Worm (Caenorhabditis elegans): Measurements from ENCODE around the gene F38E11.6.

Gene F38E11.6

ce11 chrIV:9477135-9477928 is 10.0 kb upstream of the F38E11.6 start, which contains the start of gene wrt-3 (continued):
- TF ChIP-seq F55B11.4 (tag; optimal IDR thresholded peaks at IDR 0.05; ENCODE audit: borderline replicate concordance, insufficient read depth) (no peak), B0261.1 (tag; optimal IDR thresholded peaks at IDR 0.05) (peak; percentile 97), aptf-3 (GFP tag; IDR thresholded peaks at IDR 0.05) (peak; percentile 96), xnd-1 (tag; optimal IDR thresholded peaks at IDR 0.05) (peak; percentile 5), sdz-38 (tag; optimal IDR thresholded peaks at IDR 0.05) (peak; percentile 13), tlf-1 (GFP tag; optimal IDR thresholded peaks at IDR 0.05) (peak; percentile 59), ceh-58 (GFP tag; IDR thresholded peaks at IDR 0.05) (0 out of 2 replicates have a peak, but pooled peaks have one; percentile 80), hlh-26 (GFP tag; conservative IDR thresholded peaks at IDR 0.05) (no peak), rpc-1 (optimal IDR thresholded peaks at IDR 0.05) (peak; percentile 97), rpc-1 (tag; optimal IDR thresholded peaks at IDR 0.05) (peak; percentile 99), snpc-4 (GFP tag; optimal IDR thresholded peaks at IDR 0.05) (peak; percentile 87), snpc-4 (tag; optimal IDR thresholded peaks at IDR 0.05) (peak; percentile 79 to 89 (median 86)), K12H6.12 (tag; optimal IDR thresholded peaks at IDR 0.05) (peak; percentile 56), attf-5 (GFP tag; optimal IDR thresholded peaks at IDR 0.05) (no peak), Y95B8A.8 (GFP tag; IDR thresholded peaks at IDR 0.05) (no peak), madf-8 (GFP tag; conservative IDR thresholded peaks at IDR 0.05) (0 out of 2 replicates have a peak, but pooled peaks have one; percentile 16), nhr-90 (tag; optimal IDR thresholded peaks at IDR 0.05) (peak; percentile 96), repo-1 (tag; optimal IDR thresholded peaks at IDR 0.05) (peak; percentile 91), B0019.2 (GFP tag; conservative IDR thresholded peaks at IDR 0.05) (0 out of 2 replicates have a peak, but pooled peaks have one; percentile 37), hrde-1 (tag; optimal IDR thresholded peaks at IDR 0.05; ENCODE audit: borderline replicate concordance) (peak; percentile 88), ztf-25 (GFP tag; IDR thresholded peaks at IDR 0.05) (no peak; the same call in 1 of the 2 replicates), C06A6.2 (GFP tag; conservative IDR thresholded peaks at IDR 0.05) (no peak), let-526 (GFP tag; IDR thresholded peaks at IDR 0.05) (no peak), ztf-28 (GFP tag; IDR thresholded peaks at IDR 0.05) (0 out of 2 replicates have a peak, but pooled peaks have one; percentile 33), ceh-40 (GFP tag; IDR thresholded peaks at IDR 0.05) (peak; percentile 90), hmg-1.2 (GFP tag; IDR thresholded peaks at IDR 0.05) (peak; percentile 71), attf-3 (GFP tag; conservative IDR thresholded peaks at IDR 0.05) (0 out of 2 replicates have a peak, but pooled peaks have one; percentile 52), D2030.7 (GFP tag; IDR thresholded peaks at IDR 0.05) (peak; percentile 73), pbrm-1 (GFP tag; IDR thresholded peaks at IDR 0.05) (no peak; the same call in none of the 2 replicates), mcd-1 (GFP tag; IDR thresholded peaks at IDR 0.05) (no peak; the same call in 1 of the 2 replicates), let-607 (tag; optimal IDR thresholded peaks at IDR 0.05) (peak; percentile 65 to 67), F33H1.4 (GFP tag; IDR thresholded peaks at IDR 0.05) (no peak), zfh-2 (GFP tag; conservative IDR thresholded peaks at IDR 0.05) (no peak), efl-1 (GFP tag; optimal IDR thresholded peaks at IDR 0.05) (no peak), ztf-18 (tag; optimal IDR thresholded peaks at IDR 0.05) (peak; percentile 81), unc-130 (GFP tag; optimal IDR thresholded peaks at IDR 0.05) (peak; percentile 62), ztf-26 (tag; optimal IDR thresholded peaks at IDR 0.05) (peak; percentile 80), mes-4 (tag; optimal IDR thresholded peaks at IDR 0.05) (peak; percentile 87), nhr-80 (tag; optimal IDR thresholded peaks at IDR 0.05) (peak; percentile 50), mxl-1 (tag; optimal IDR thresholded peaks at IDR 0.05) (peak; percentile 88), ceh-91 (GFP tag; IDR thresholded peaks at IDR 0.05) (no peak), sptf-2 (GFP tag; optimal IDR thresholded peaks at IDR 0.05) (peak; percentile 83), him-1 (tag; optimal IDR thresholded peaks at IDR 0.05) (peak; percentile 96), F22D6.2 (tag; optimal IDR thresholded peaks at IDR 0.05) (peak; percentile 22), ccch-3 (GFP tag; optimal IDR thresholded peaks at IDR 0.05) (peak; percentile 41), somi-1 (GFP tag; optimal IDR thresholded peaks at IDR 0.05) (peak; percentile 66), snpc-1.3 (tag; optimal IDR thresholded peaks at IDR 0.05; ENCODE audit: insufficient read depth) (peak; percentile 96)

Measured in whole organism, young adult.